Worm (Caenorhabditis elegans): Measurements from ENCODE around the gene nta-1.

nta-1 gene

ce11 chrII:3724175-3724715 lies 19.4 kb downstream of the nta-1 start, which contains the start of gene C46E10.1:
Gene C46E10.1, plus strand, starts transcription at chrII:3724225.
- no peak for TF ChIP-seq dao-5 (tag; optimal IDR thresholded peaks at IDR 0.05)
- no peak for TF ChIP-seq W03F9.2 (tag; optimal IDR thresholded peaks at IDR 0.05)

- no peak for TF ChIP-seq W03F9.2 (tag; optimal IDR thresholded peaks at IDR 0.05)
- no peak for TF ChIP-seq dao-5 (tag; optimal IDR thresholded peaks at IDR 0.05)
- TF ChIP-seq him-1 (tag; optimal IDR thresholded peaks at IDR 0.05) = no peak
These were observed 22.6 kb downstream of the nta-1 start, which contains the start of gene C46E10.3 for ce11 chrII:3721016-3721415. Gene C46E10.3, plus strand, starts transcription at chrII:3721316.

ce11 chrII:3716961-3717360 lies 26.7 kb downstream of the nta-1 start, which contains the start of gene fbxc-52:
Gene fbxc-52, plus strand, starts transcription at chrII:3717261.
- TF ChIP-seq W03F9.2 (tag; optimal IDR thresholded peaks at IDR 0.05) (no peak), him-1 (tag; optimal IDR thresholded peaks at IDR 0.05) (no peak), dao-5 (tag; optimal IDR thresholded peaks at IDR 0.05) (no peak)

- TF ChIP-seq him-1 (tag; optimal IDR thresholded peaks at IDR 0.05) (no peak), dao-5 (tag; optimal IDR thresholded peaks at IDR 0.05) (no peak), W03F9.2 (tag; optimal IDR thresholded peaks at IDR 0.05) (no peak)
These were observed 27.2 kb downstream of the nta-1 start, which contains the start of gene srh-99 for ce11 chrII:3716455-3716854. Gene srh-99, minus strand, starts transcription at chrII:3716555.

ce11 chrII:3714595-3714994 lies 29.0 kb downstream of the nta-1 start, which contains the start of gene srh-100:
Gene srh-100, minus strand, starts transcription at chrII:3714695.
- TF ChIP-seq him-1 (tag; optimal IDR thresholded peaks at IDR 0.05) (no peak), W03F9.2 (tag; optimal IDR thresholded peaks at IDR 0.05) (no peak), dao-5 (tag; optimal IDR thresholded peaks at IDR 0.05) (no peak)

ce11 chrII:3711047-3711446 lies 32.6 kb downstream of the nta-1 start, which contains the start of gene fbxc-53:
Gene fbxc-53, plus strand, starts transcription at chrII:3711291.
- TF ChIP-seq him-1 (tag; optimal IDR thresholded peaks at IDR 0.05) (no peak), dao-5 (tag; optimal IDR thresholded peaks at IDR 0.05) (no peak), W03F9.2 (tag; optimal IDR thresholded peaks at IDR 0.05) (no peak)

ce11 chrII:3709255-3709654 lies 34.4 kb downstream of the nta-1 start, which contains the start of gene srx-110:
Gene srx-110, plus strand, starts transcription at chrII:3709555.
- TF ChIP-seq dao-5 (tag; optimal IDR thresholded peaks at IDR 0.05) (no peak), him-1 (tag; optimal IDR thresholded peaks at IDR 0.05) (no peak), W03F9.2 (tag; optimal IDR thresholded peaks at IDR 0.05) (no peak)

- TF ChIP-seq dao-5 (tag; optimal IDR thresholded peaks at IDR 0.05) (no peak), W03F9.2 (tag; optimal IDR thresholded peaks at IDR 0.05) (no peak), him-1 (tag; optimal IDR thresholded peaks at IDR 0.05) (no peak)
These were observed 38.3 kb downstream of the nta-1 start, which contains the start of gene srx-108 for ce11 chrII:3705320-3705719. Gene srx-108, plus strand, starts transcription at chrII:3705620.

- no peak for TF ChIP-seq him-1 (tag; optimal IDR thresholded peaks at IDR 0.05)
- TF ChIP-seq dao-5 (tag; optimal IDR thresholded peaks at IDR 0.05) = no peak
- no peak for TF ChIP-seq W03F9.2 (tag; optimal IDR thresholded peaks at IDR 0.05)
These were observed 42.3 kb downstream of the nta-1 start, which contains the start of gene srx-105 for ce11 chrII:3701305-3701704. Gene srx-105, minus strand, starts transcription at chrII:3701405.

ce11 chrII:3699591-3699990 lies 44.0 kb downstream of the nta-1 start, which contains the start of gene srx-104:
Gene srx-104, minus strand, starts transcription at chrII:3699691.
- no peak for TF ChIP-seq W03F9.2 (tag; optimal IDR thresholded peaks at IDR 0.05)
- TF ChIP-seq dao-5 (tag; optimal IDR thresholded peaks at IDR 0.05) = no peak
- no peak for TF ChIP-seq him-1 (tag; optimal IDR thresholded peaks at IDR 0.05)

ce11 chrII:3694664-3695063 lies 49.0 kb downstream of the nta-1 start, which contains the start of gene srx-102:
Gene srx-102, minus strand, starts transcription at chrII:3694764.
- TF ChIP-seq dao-5 (tag; optimal IDR thresholded peaks at IDR 0.05) (no peak), him-1 (tag; optimal IDR thresholded peaks at IDR 0.05) (no peak), W03F9.2 (tag; optimal IDR thresholded peaks at IDR 0.05) (no peak)
